Fruit fly (Drosophila melanogaster): ENCODE results near the gene Arl1.

Arl1 gene

DNA sequence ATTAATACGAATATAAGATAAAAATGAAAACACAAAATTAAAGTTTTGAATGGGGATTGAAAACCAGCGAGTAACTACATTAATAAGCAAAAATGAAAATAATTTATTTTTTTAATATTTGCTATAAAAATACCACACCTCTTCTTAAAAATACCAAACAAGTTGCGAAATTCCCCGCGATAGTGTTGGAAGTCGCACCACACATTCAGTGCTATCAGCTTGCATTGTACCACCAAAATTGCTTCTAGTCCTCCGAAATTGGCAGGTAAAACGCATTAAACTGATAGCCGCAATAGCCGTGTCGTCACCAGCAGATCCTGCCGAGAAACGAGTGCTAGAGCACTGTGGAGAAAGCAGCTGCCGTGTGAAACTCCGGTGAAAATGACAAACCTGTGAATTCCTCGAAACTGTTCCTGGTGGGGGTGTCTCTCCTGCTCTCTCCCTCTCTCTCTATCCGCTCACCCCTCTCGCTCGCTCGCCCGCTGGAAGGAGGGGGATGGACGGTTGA is 5.2 kb downstream of the Arl1 start, which contains the start of gene Hip14 (continued):
- peak; percentile 86 for TF ChIP-seq sd (tag; optimal IDR thresholded peaks at IDR 0.05)
- no peak for TF ChIP-seq CG7372 (GFP tag; IDR thresholded peaks at IDR 0.05)
- TF ChIP-seq CG17829 (tag; optimal IDR thresholded peaks at IDR 0.05): peak; percentile 28
- TF ChIP-seq org-1 (GFP tag; optimal IDR thresholded peaks at IDR 0.05): peak; percentile 17
- TF ChIP-seq CG34376 (GFP tag; optimal IDR thresholded peaks at IDR 0.05): peak; percentile 19
- no peak for TF ChIP-seq Dbx (GFP tag; IDR thresholded peaks at IDR 0.05)
- TF ChIP-seq CG11560 (tag; IDR thresholded peaks at IDR 0.05): no peak
- no peak for TF ChIP-seq CG6813 (GFP tag; optimal IDR thresholded peaks at IDR 0.05)
- TF ChIP-seq CG3847 (GFP tag; IDR thresholded peaks at IDR 0.05): 0 out of 2 replicates have a peak, but pooled peaks have one; percentile 14
- no peak for TF ChIP-seq CG11696 (GFP tag; IDR thresholded peaks at IDR 0.05)
- TF ChIP-seq B-H1 (GFP tag; IDR thresholded peaks at IDR 0.05): no peak
- peak; percentile 94 for TF ChIP-seq CG10267 (tag; optimal IDR thresholded peaks at IDR 0.05)
- TF ChIP-seq CG30020 (tag; optimal IDR thresholded peaks at IDR 0.05): peak; percentile 48
- no peak for TF ChIP-seq ash1 (GFP tag; optimal IDR thresholded peaks at IDR 0.05)
- TF ChIP-seq CG7556 (GFP tag; optimal IDR thresholded peaks at IDR 0.05): peak; percentile 23
- TF ChIP-seq esg (GFP tag; conservative IDR thresholded peaks at IDR 0.05): no peak
- no peak for TF ChIP-seq toy (GFP tag; IDR thresholded peaks at IDR 0.05)
- TF ChIP-seq CG17359 (tag; optimal IDR thresholded peaks at IDR 0.05): no peak
- TF ChIP-seq row (GFP tag; IDR thresholded peaks at IDR 0.05): 0 out of 3 replicates have a peak, but pooled peaks have one; percentile 39
- TF ChIP-seq CG14710 (tag; optimal IDR thresholded peaks at IDR 0.05): peak; percentile 59
- TF ChIP-seq ewg (GFP tag; optimal IDR thresholded peaks at IDR 0.05): no peak
- no peak for TF ChIP-seq hkb (optimal IDR thresholded peaks at IDR 0.05)
- TF ChIP-seq hkb (GFP tag; IDR thresholded peaks at IDR 0.05): no peak
- TF ChIP-seq cas (GFP tag; IDR thresholded peaks at IDR 0.05): no peak
- TF ChIP-seq tio (GFP tag; optimal IDR thresholded peaks at IDR 0.05): no peak
- TF ChIP-seq CG15479 (GFP tag; optimal IDR thresholded peaks at IDR 0.05): peak; percentile 56
- no peak for TF ChIP-seq otp (GFP tag; IDR thresholded peaks at IDR 0.05)
- TF ChIP-seq HLH54F (GFP tag; optimal IDR thresholded peaks at IDR 0.05): peak; percentile 0
- TF ChIP-seq gsb-n (tag; optimal IDR thresholded peaks at IDR 0.05): no peak
- no peak for TF ChIP-seq grau (tag; optimal IDR thresholded peaks at IDR 0.05)
- TF ChIP-seq CG10565 (GFP tag; optimal IDR thresholded peaks at IDR 0.05): no peak
- no peak for TF ChIP-seq ab (GFP tag; optimal IDR thresholded peaks at IDR 0.05)
- TF ChIP-seq ftz-f1 (GFP tag; optimal IDR thresholded peaks at IDR 0.05): peak; percentile 20
- peak; percentile 21 for TF ChIP-seq CG1647 (GFP tag; optimal IDR thresholded peaks at IDR 0.05)
- TF ChIP-seq lbe (GFP tag; optimal IDR thresholded peaks at IDR 0.05): peak; percentile 10
- TF ChIP-seq TFAM (GFP tag; optimal IDR thresholded peaks at IDR 0.05): no peak
- TF ChIP-seq HmgZ (tag; optimal IDR thresholded peaks at IDR 0.05): peak; percentile 18
- TF ChIP-seq Med (GFP tag): peak; percentile 80
- no peak for TF ChIP-seq Sox100B (GFP tag; optimal IDR thresholded peaks at IDR 0.05)
- no peak for TF ChIP-seq fru (optimal IDR thresholded peaks at IDR 0.05)
- peak; percentile 16 for TF ChIP-seq CG13775 (GFP tag; optimal IDR thresholded peaks at IDR 0.05)
- TF ChIP-seq peb (GFP tag; IDR thresholded peaks at IDR 0.05): no peak
- 0 out of 3 replicates have a peak, but pooled peaks have one; percentile 46 for TF ChIP-seq CG6791 (GFP tag; IDR thresholded peaks at IDR 0.05; ENCODE audit: partially characterized antibody)
- no peak for TF ChIP-seq CG32532 (GFP tag; IDR thresholded peaks at IDR 0.05)
- no peak for TF ChIP-seq Dip3 (GFP tag; optimal IDR thresholded peaks at IDR 0.05)
- TF ChIP-seq Abd-B (GFP tag; optimal IDR thresholded peaks at IDR 0.05): no peak
- no peak for TF ChIP-seq dati (GFP tag; IDR thresholded peaks at IDR 0.05)
- TF ChIP-seq Bdp1 (GFP tag; optimal IDR thresholded peaks at IDR 0.05): no peak
- no peak for TF ChIP-seq CG11723 (GFP tag; optimal IDR thresholded peaks at IDR 0.05)
- no peak for TF ChIP-seq az2 (GFP tag; optimal IDR thresholded peaks at IDR 0.05)
- no peak for TF ChIP-seq Drgx (GFP tag; IDR thresholded peaks at IDR 0.05)
- peak; percentile 32 for TF ChIP-seq CG18262 (tag; optimal IDR thresholded peaks at IDR 0.05)
